Worm (Caenorhabditis elegans) whole organism, L4 larva: Measurements from ENCODE around the gene F52E1.3.

Experiments used
- D1046.2 ChIP-seq: fragments of 200-800 bp; sonication (Bioruptor generic); IDR thresholded peaks from 2 replicates; pipeline ENCODE4 v1.3.6; 2022; ENCODE audit warnings: missing genetic modification characterization, missing compliant biosample characterization
- F37D6.2 ChIP-seq: sonication (generic microtip); optimal IDR thresholded peaks from 2 replicates; lab custom pipeline; 2016; ENCODE audit warnings: mild to moderate bottlenecking, missing genetic modification characterization, missing compliant biosample characterization
- ZK546.5 ChIP-seq, 2 experiments: sonication (generic microtip); optimal IDR thresholded peaks; 2 replicates each; lab custom pipeline; 2017; ENCODE audit warnings: missing biosample characterization in 2 of 2, missing genetic modification characterization in 2 of 2
- daf-19 ChIP-seq: fragments of 200-800 bp; sonication (Bioruptor generic); conservative IDR thresholded peaks from 2 replicates; pipeline ENCODE4 v1.3.6; 2022; ENCODE audit warnings: missing genetic modification characterization, missing compliant biosample characterization
- dmd-8 ChIP-seq: fragments of 200-800 bp; sonication (Bioruptor generic); IDR thresholded peaks from 2 replicates; pipeline ENCODE4 v1.3.6; 2022; ENCODE audit warnings: missing genetic modification characterization, missing compliant biosample characterization
- lin-13 ChIP-seq: fragments of 150-350 bp; optimal IDR thresholded peaks from 2 replicates; lab custom pipeline; 2014; ENCODE audit warnings: missing biosample characterization, missing genetic modification reagents, missing genetic modification characterization
- lin-39 ChIP-seq: fragments of 150-350 bp; optimal IDR thresholded peaks from 2 replicates; lab custom pipeline; 2014; ENCODE audit warnings: missing biosample characterization, missing genetic modification reagents, missing genetic modification characterization
- php-3 ChIP-seq: fragments of 200-800 bp; sonication (Bioruptor generic); IDR thresholded peaks from 2 replicates; pipeline ENCODE4 v1.3.6; 2022; ENCODE audit warnings: missing genetic modification reagents, missing genetic modification characterization, missing compliant biosample characterization
- skn-1 ChIP-seq: fragments of 150-350 bp; optimal IDR thresholded peaks from 2 replicates; lab custom pipeline; 2014; ENCODE audit warnings: missing biosample characterization, missing genetic modification characterization

DNA sequence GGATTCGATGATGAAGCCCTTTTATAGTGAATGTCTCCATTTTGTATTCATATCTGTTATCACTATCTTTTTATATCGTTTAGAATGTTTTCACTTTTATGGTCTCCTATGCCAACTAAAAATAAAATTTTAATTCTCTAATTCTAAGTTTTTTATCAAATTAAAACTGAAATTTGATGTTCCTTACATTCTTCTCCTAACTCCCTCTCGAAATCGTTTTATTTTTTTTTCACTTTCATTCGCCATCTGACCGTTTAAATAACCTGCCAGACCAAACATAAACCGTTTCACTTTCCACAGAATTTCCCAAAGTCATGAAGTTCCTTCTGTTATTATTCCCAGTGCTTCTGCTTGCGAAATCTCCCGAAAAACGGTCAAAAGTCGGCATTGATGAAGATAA lies 15.4 kb upstream of the F52E1.3 start, which contains the start of gene F52E1.5:
- TF ChIP-seq skn-1 (tag; lab: Kevin White, UChicago) = no peak
- TF ChIP-seq dmd-8 (GFP tag; lab: Robert Waterston, UW) = no peak
- TF ChIP-seq php-3 (GFP tag; lab: Robert Waterston, UW) = no peak
- TF ChIP-seq ZK546.5 (tag; optimal IDR thresholded peaks at IDR 0.05; lab: Kevin White, UChicago) = no peak
- TF ChIP-seq D1046.2 = no peak
- TF ChIP-seq lin-39 (tag; lab: Kevin White, UChicago) = no peak
- no peak for TF ChIP-seq daf-19 (GFP tag; lab: Robert Waterston, UW)
- TF ChIP-seq F37D6.2 (tag; lab: Kevin White, UChicago) = no peak
- TF ChIP-seq lin-13 = no peak
